Fruit fly (Drosophila melanogaster) whole organism, prepupa: ENCODE results near the gene CG42404.

Experiments used
- Blimp-1 ChIP-seq: fragments of 200-800 bp; sonication (Bioruptor generic); optimal IDR thresholded peaks from 3 replicates; lab custom pipeline; 2017; ENCODE audit warnings: missing biosample characterization, missing genetic modification characterization, mild to moderate bottlenecking, moderate library complexity, missing genetic modification reagents
- CG11294 ChIP-seq: fragments of 200-800 bp; sonication (Bioruptor generic); IDR thresholded peaks from 2 replicates; pipeline ENCODE4 v1.3.6; 2022; ENCODE audit warnings: missing biosample characterization, missing genetic modification characterization
- CG11762 ChIP-seq: fragments of 200-800 bp; sonication (Bioruptor generic); optimal IDR thresholded peaks from 3 replicates; lab custom pipeline; 2016; ENCODE audit warnings: missing biosample characterization, missing genetic modification characterization; ENCODE audit not compliant: insufficient read depth
- CG11902 ChIP-seq: fragments of 200-800 bp; sonication (Bioruptor generic); optimal IDR thresholded peaks from 3 replicates; lab custom pipeline; 2016; ENCODE audit warnings: missing biosample characterization, missing genetic modification characterization
- CG15336 ChIP-seq: fragments of 200-800 bp; sonication (Bioruptor generic); IDR thresholded peaks from 2 replicates; pipeline ENCODE4 v1.3.6; 2022; ENCODE audit warnings: missing biosample characterization, missing genetic modification characterization
- CG1621 ChIP-seq: fragments of 200-800 bp; sonication (Bioruptor generic); optimal IDR thresholded peaks from 3 replicates; lab custom pipeline; 2018; ENCODE audit warnings: missing biosample characterization, mild to moderate bottlenecking, missing genetic modification characterization
- CG16779 ChIP-seq: fragments of 200-800 bp; sonication (Bioruptor generic); optimal IDR thresholded peaks from 3 replicates; lab custom pipeline; 2017; ENCODE audit warnings: missing biosample characterization, mild to moderate bottlenecking, missing genetic modification characterization
- CG3032 ChIP-seq: fragments of 200-800 bp; optimal IDR thresholded peaks from 2 replicates; lab custom pipeline; 2019; ENCODE audit warnings: missing biosample characterization, mild to moderate bottlenecking, missing genetic modification characterization, moderate library complexity
- CG31627 ChIP-seq: fragments of 200-800 bp; sonication (Bioruptor generic); optimal IDR thresholded peaks from 3 replicates; lab custom pipeline; 2016; ENCODE audit warnings: missing biosample characterization, missing genetic modification characterization
- CG32006 ChIP-seq: fragments of 200-800 bp; sonication (Bioruptor generic); optimal IDR thresholded peaks from 3 replicates; lab custom pipeline; 2017; ENCODE audit warnings: missing biosample characterization, mild to moderate bottlenecking, missing genetic modification characterization
- CG34406 ChIP-seq: fragments of 200-800 bp; sonication (Bioruptor generic); optimal IDR thresholded peaks from 3 replicates; lab custom pipeline; 2016; ENCODE audit warnings: missing biosample characterization, missing genetic modification characterization
- CG3919 ChIP-seq: fragments of 200-800 bp; sonication (Bioruptor generic); optimal IDR thresholded peaks from 3 replicates; lab custom pipeline; 2016; ENCODE audit warnings: missing biosample characterization, missing genetic modification characterization
- CG4318 ChIP-seq: fragments of 200-800 bp; sonication (Bioruptor generic); optimal IDR thresholded peaks from 3 replicates; lab custom pipeline; 2017; ENCODE audit warnings: missing biosample characterization, mild to moderate bottlenecking, missing genetic modification characterization
- CG6163 ChIP-seq: fragments of 200-800 bp; sonication (Bioruptor generic); IDR thresholded peaks from 3 replicates; pipeline ENCODE4 v1.3.6; 2022; ENCODE audit warnings: missing biosample characterization, missing genetic modification characterization
- CG6276 ChIP-seq: fragments of 200-800 bp; sonication (Bioruptor generic); optimal IDR thresholded peaks from 2 replicates; lab custom pipeline; 2017; ENCODE audit warnings: missing biosample characterization, mild to moderate bottlenecking, missing genetic modification characterization
- CG6792 ChIP-seq: fragments of 200-800 bp; sonication (Bioruptor generic); optimal IDR thresholded peaks from 3 replicates; lab custom pipeline; 2016; ENCODE audit warnings: missing biosample characterization, missing genetic modification characterization
- CG6808 ChIP-seq: fragments of 200-800 bp; sonication (Bioruptor generic); optimal IDR thresholded peaks from 3 replicates; lab custom pipeline; 2017; ENCODE audit warnings: missing biosample characterization, missing genetic modification characterization, mild to moderate bottlenecking, moderate library complexity, missing genetic modification reagents
- CG6854 ChIP-seq: fragments of 200-800 bp; sonication (Bioruptor generic); optimal IDR thresholded peaks from 2 replicates; lab custom pipeline; 2017; ENCODE audit warnings: missing biosample characterization, mild to moderate bottlenecking, missing genetic modification characterization
- CG7368 ChIP-seq: fragments of 200-800 bp; sonication (Bioruptor generic); optimal IDR thresholded peaks from 3 replicates; lab custom pipeline; 2016; ENCODE audit warnings: missing biosample characterization, missing genetic modification characterization
- CG8319 ChIP-seq: fragments of 200-800 bp; sonication (Bioruptor generic); optimal IDR thresholded peaks from 3 replicates; lab custom pipeline; 2016; ENCODE audit warnings: missing biosample characterization, missing genetic modification characterization
- CG8632 ChIP-seq: fragments of 200-800 bp; sonication (Bioruptor generic); optimal IDR thresholded peaks from 3 replicates; lab custom pipeline; 2016; ENCODE audit warnings: missing biosample characterization, missing genetic modification characterization
- Eip75B ChIP-seq: fragments of 200-800 bp; sonication (Bioruptor generic); optimal IDR thresholded peaks from 3 replicates; lab custom pipeline; 2016; ENCODE audit warnings: missing biosample characterization, missing genetic modification characterization
- Eip78C ChIP-seq: fragments of 200-800 bp; sonication (Bioruptor generic); peaks from one replicate; lab custom pipeline; 2016; ENCODE audit warnings: missing biosample characterization, missing genetic modification characterization
- Eip93F ChIP-seq: fragments of 200-800 bp; sonication (Bioruptor generic); optimal IDR thresholded peaks from 2 replicates; lab custom pipeline; 2016; ENCODE audit warnings: missing biosample characterization, mild to moderate bottlenecking, missing genetic modification characterization
- Ets21C ChIP-seq: fragments of 200-800 bp; sonication (Bioruptor generic); optimal IDR thresholded peaks from 3 replicates; lab custom pipeline; 2016; ENCODE audit warnings: missing biosample characterization, missing genetic modification characterization
- Gug ChIP-seq: fragments of 200-800 bp; sonication (Bioruptor generic); IDR thresholded peaks from 2 replicates; pipeline ENCODE4 v1.3.6; 2022; ENCODE audit warnings: missing biosample characterization, missing genetic modification characterization
- Hr38 ChIP-seq: sonication (Bioruptor generic); optimal IDR thresholded peaks from 2 replicates; lab custom pipeline; 2016; ENCODE audit warnings: missing biosample characterization, missing genetic modification characterization
- Hr4 ChIP-seq: fragments of 200-800 bp; sonication (Bioruptor generic); optimal IDR thresholded peaks from 3 replicates; lab custom pipeline; 2016; ENCODE audit warnings: missing biosample characterization, missing genetic modification characterization
- Met ChIP-seq: fragments of 200-800 bp; sonication (Bioruptor generic); optimal IDR thresholded peaks from 3 replicates; lab custom pipeline; 2016; ENCODE audit warnings: missing biosample characterization, missing genetic modification characterization
- OdsH ChIP-seq: fragments of 200-800 bp; sonication (Bioruptor generic); optimal IDR thresholded peaks from 3 replicates; lab custom pipeline; 2016; ENCODE audit warnings: missing biosample characterization, missing genetic modification characterization
- Smox ChIP-seq: fragments of 200-800 bp; sonication (Bioruptor generic); optimal IDR thresholded peaks from 3 replicates; lab custom pipeline; 2016; ENCODE audit warnings: missing biosample characterization, missing genetic modification characterization
- Sox102F ChIP-seq: fragments of 200-800 bp; sonication (Bioruptor generic); optimal IDR thresholded peaks from 2 replicates; lab custom pipeline; 2016; ENCODE audit warnings: missing biosample characterization, mild to moderate bottlenecking, missing genetic modification characterization
- Sox14 ChIP-seq: fragments of 200-800 bp; sonication (Bioruptor generic); optimal IDR thresholded peaks from 3 replicates; lab custom pipeline; 2016; ENCODE audit warnings: missing biosample characterization, missing genetic modification characterization
- Sox15 ChIP-seq: fragments of 200-800 bp; sonication (Bioruptor generic); optimal IDR thresholded peaks from 3 replicates; lab custom pipeline; 2016; ENCODE audit warnings: missing biosample characterization, missing genetic modification characterization
- achi ChIP-seq: fragments of 200-800 bp; sonication (Bioruptor generic); optimal IDR thresholded peaks from 3 replicates; lab custom pipeline; 2016; ENCODE audit warnings: missing biosample characterization, missing genetic modification characterization
- acj6 ChIP-seq: fragments of 200-800 bp; sonication (Bioruptor generic); optimal IDR thresholded peaks from 3 replicates; lab custom pipeline; 2016; ENCODE audit warnings: missing biosample characterization, missing genetic modification characterization
- cyc ChIP-seq: fragments of 200-800 bp; sonication (Bioruptor generic); optimal IDR thresholded peaks from 3 replicates; lab custom pipeline; 2016; ENCODE audit warnings: missing biosample characterization, missing genetic modification characterization
- dsx ChIP-seq: fragments of 200-800 bp; optimal IDR thresholded peaks from 3 replicates; lab custom pipeline; 2019; ENCODE audit warnings: missing biosample characterization, mild to moderate bottlenecking, missing genetic modification characterization, moderate library complexity; ENCODE audit not compliant: poor library complexity, severe bottlenecking
- eg ChIP-seq: fragments of 200-800 bp; sonication (Bioruptor generic); IDR thresholded peaks from 3 replicates; pipeline ENCODE4 v1.3.6; 2022; ENCODE audit warnings: missing biosample characterization, missing genetic modification characterization
- esn ChIP-seq: fragments of 200-800 bp; sonication (Bioruptor generic); optimal IDR thresholded peaks from 2 replicates; lab custom pipeline; 2016; ENCODE audit warnings: missing biosample characterization, mild to moderate bottlenecking, missing genetic modification characterization, moderate library complexity
- fd59A ChIP-seq: fragments of 200-800 bp; sonication (Bioruptor generic); optimal IDR thresholded peaks from 2 replicates; lab custom pipeline; 2017; ENCODE audit warnings: missing biosample characterization, mild to moderate bottlenecking, missing genetic modification characterization, missing genetic modification reagents
- fkh ChIP-seq: fragments of 200-800 bp; sonication (Bioruptor generic); optimal IDR thresholded peaks from 3 replicates; lab custom pipeline; 2017; ENCODE audit warnings: missing biosample characterization, mild to moderate bottlenecking, missing genetic modification characterization, moderate library complexity
- lz ChIP-seq: fragments of 200-800 bp; sonication (Bioruptor generic); optimal IDR thresholded peaks from 3 replicates; lab custom pipeline; 2016; ENCODE audit warnings: missing biosample characterization, missing genetic modification characterization
- net ChIP-seq: fragments of 200-800 bp; sonication (Bioruptor generic); optimal IDR thresholded peaks from 3 replicates; lab custom pipeline; 2016; ENCODE audit warnings: missing biosample characterization, missing genetic modification characterization
- pdm3 ChIP-seq: fragments of 200-800 bp; sonication (Bioruptor generic); optimal IDR thresholded peaks from 3 replicates; lab custom pipeline; 2016; ENCODE audit warnings: missing biosample characterization, missing genetic modification characterization
- salr ChIP-seq, 2 experiments: fragments of 200-800 bp; sonication (Bioruptor generic); optimal IDR thresholded peaks; 3 replicates each; lab custom pipeline; 2016 to 2018; ENCODE audit warnings: missing biosample characterization in 2 of 2, missing genetic modification characterization in 2 of 2, mild to moderate bottlenecking in 1 of 2
- spab ChIP-seq: fragments of 200-800 bp; sonication (Bioruptor generic); optimal IDR thresholded peaks from 2 replicates; lab custom pipeline; 2017; ENCODE audit warnings: missing biosample characterization, mild to moderate bottlenecking, missing genetic modification characterization, missing genetic modification reagents
- ss ChIP-seq, 2 experiments: fragments of 200-800 bp; sonication (Bioruptor generic); optimal IDR thresholded peaks; 2 replicates in 1 of 2; 3 replicates in 1 of 2; lab custom pipeline; 2017 to 2018; ENCODE audit warnings: mild to moderate bottlenecking in 2 of 2, missing biosample characterization in 2 of 2, missing genetic modification characterization in 2 of 2, moderate library complexity in 1 of 2
- svp ChIP-seq: fragments of 200-800 bp; sonication (Bioruptor generic); peaks from one replicate; lab custom pipeline; 2016; ENCODE audit warnings: missing biosample characterization, missing genetic modification characterization
- vri ChIP-seq: fragments of 200-800 bp; sonication (Bioruptor generic); optimal IDR thresholded peaks from 3 replicates; lab custom pipeline; 2016; ENCODE audit warnings: missing biosample characterization, mild to moderate bottlenecking, missing genetic modification characterization

Gene CG42404

dm6 chr3R:15242186-15243045 lies 7.5 kb upstream of the CG42404 start, which contains the start of the genes tefu and Hsc70-4:
TSS of gene tefu (minus strand) at chr3R:15242236.
TSS of gene Hsc70-4 (plus strand) at chr3R:15242687.
- no peak for TF ChIP-seq net (GFP tag; lab: Kevin White, UChicago)
- TF ChIP-seq cyc (GFP tag; lab: Kevin White, UChicago): peak; percentile 80
- peak in 1 of 2 experiments; percentile 60 for TF ChIP-seq salr (GFP tag; optimal IDR thresholded peaks at IDR 0.05; lab: Kevin White, UChicago)
- peak; percentile 85 for TF ChIP-seq CG3032 (tag; lab: Kevin White, UChicago)
- TF ChIP-seq CG6808 (GFP tag; lab: Kevin White, UChicago): no peak
- no peak for TF ChIP-seq Sox14 (GFP tag; lab: Kevin White, UChicago)
- no peak for TF ChIP-seq pdm3
- peak; percentile 71 for TF ChIP-seq svp (GFP tag; lab: Kevin White, UChicago)
- TF ChIP-seq OdsH: no peak
- no peak for TF ChIP-seq acj6
- peak; percentile 66 for TF ChIP-seq Eip93F (GFP tag; lab: Kevin White, UChicago)
- TF ChIP-seq lz (GFP tag; lab: Kevin White, UChicago): peak; percentile 74
- TF ChIP-seq Sox102F (GFP tag; lab: Kevin White, UChicago): no peak
- peak; percentile 73 for TF ChIP-seq CG4318 (GFP tag; lab: Kevin White, UChicago)
- no peak for TF ChIP-seq fkh (GFP tag; lab: Kevin White, UChicago)
- peak; percentile 26 for TF ChIP-seq CG6854
- TF ChIP-seq CG32006 (GFP tag; lab: Kevin White, UChicago): no peak
- no peak for TF ChIP-seq Hr38 (GFP tag; lab: Kevin White, UChicago)
- TF ChIP-seq spab: no peak
- peak; percentile 42 for TF ChIP-seq fd59A (GFP tag; lab: Kevin White, UChicago)
- peak; percentile 75; the same call in 2 of the 3 replicates for TF ChIP-seq CG6163 (GFP tag; lab: Robert Waterston, UW)
- no peak for TF ChIP-seq CG15336 (GFP tag; lab: Robert Waterston, UW)
- no peak for TF ChIP-seq Eip78C (GFP tag; lab: Kevin White, UChicago)
- TF ChIP-seq ss (GFP tag; optimal IDR thresholded peaks at IDR 0.05; lab: Kevin White, UChicago): no peak
- TF ChIP-seq CG1621 (tag; lab: Kevin White, UChicago): no peak
- no peak for TF ChIP-seq achi
- peak; percentile 72 for TF ChIP-seq Gug (GFP tag; lab: Robert Waterston, UW)
- TF ChIP-seq CG8632 (GFP tag; lab: Kevin White, UChicago): no peak
- TF ChIP-seq Eip75B (GFP tag; lab: Kevin White, UChicago): no peak
- TF ChIP-seq Blimp-1: peak; percentile 1
- no peak for TF ChIP-seq Smox
- TF ChIP-seq CG16779: peak; percentile 6
- peak; percentile 38 for TF ChIP-seq dsx (GFP tag; lab: Kevin White, UChicago)
- TF ChIP-seq CG6792: peak; percentile 46
- TF ChIP-seq CG3919 (GFP tag; lab: Kevin White, UChicago): no peak
- peak; percentile 71 for TF ChIP-seq esn (GFP tag; lab: Kevin White, UChicago)
- no peak for TF ChIP-seq CG7368 (GFP tag; lab: Kevin White, UChicago)
- TF ChIP-seq vri (GFP tag; lab: Kevin White, UChicago): no peak
- TF ChIP-seq CG31627: peak; percentile 87
- peak; percentile 76 for TF ChIP-seq CG11902 (GFP tag; lab: Kevin White, UChicago)
- peak; percentile 81 for TF ChIP-seq Sox15
- peak; percentile 81 for TF ChIP-seq Ets21C
- TF ChIP-seq CG34406 (GFP tag; lab: Kevin White, UChicago): no peak
- TF ChIP-seq CG11294 (GFP tag; lab: Robert Waterston, UW): peak; percentile 67
- TF ChIP-seq CG6276: no peak
- TF ChIP-seq CG8319 (GFP tag; lab: Kevin White, UChicago): peak; percentile 21
- TF ChIP-seq Met (GFP tag; lab: Kevin White, UChicago): no peak
- TF ChIP-seq eg (GFP tag; lab: Robert Waterston, UW): peak; percentile 81
- TF ChIP-seq CG11762: peak; percentile 31
- peak; percentile 76 for TF ChIP-seq Hr4
